Worm (Caenorhabditis elegans) whole organism, young adult: ENCODE results near the gene K02A6.2.

Experiments
- B0336.3 ChIP-seq: fragments of 200-800 bp; sonication (Bioruptor generic); IDR thresholded peaks from 2 replicates; pipeline ENCODE4 v1.3.6; 2022; ENCODE audit warnings: missing genetic modification characterization, missing compliant biosample characterization
- C06A6.2 ChIP-seq: fragments of 200-800 bp; sonication (Bioruptor generic); conservative IDR thresholded peaks from 2 replicates; pipeline ENCODE4 v1.3.6; 2022; ENCODE audit warnings: missing genetic modification characterization, missing compliant biosample characterization
- F10E7.11 ChIP-seq: sonication (generic microtip); optimal IDR thresholded peaks from 2 replicates; lab custom pipeline; 2017; ENCODE audit warnings: mild to moderate bottlenecking, missing genetic modification characterization, moderate library complexity, missing compliant biosample characterization
- F22D6.2 ChIP-seq: sonication (generic microtip); optimal IDR thresholded peaks from 2 replicates; lab custom pipeline; 2016; ENCODE audit warnings: mild to moderate bottlenecking, missing genetic modification characterization, missing compliant biosample characterization
- F23B12.7 ChIP-seq: sonication (generic microtip); optimal IDR thresholded peaks from 2 replicates; lab custom pipeline; 2017; ENCODE audit warnings: missing genetic modification characterization, mild to moderate bottlenecking, missing compliant biosample characterization, antibody characterized with exemption, moderate library complexity; ENCODE audit not compliant: insufficient read depth
- F57A8.1 ChIP-seq: fragments of 200-800 bp; sonication (Bioruptor generic); optimal IDR thresholded peaks from 2 replicates; lab custom pipeline; 2018; ENCODE audit warnings: mild to moderate bottlenecking, missing genetic modification characterization, moderate library complexity, missing compliant biosample characterization
- F57C9.4 ChIP-seq: sonication (generic microtip); optimal IDR thresholded peaks from 2 replicates; lab custom pipeline; 2017; ENCODE audit warnings: mild to moderate bottlenecking, missing genetic modification characterization, missing compliant biosample characterization
- K12H6.12 ChIP-seq: fragments of 200-800 bp; sonication (Bioruptor generic); optimal IDR thresholded peaks from 2 replicates; lab custom pipeline; 2018; ENCODE audit warnings: mild to moderate bottlenecking, missing genetic modification characterization, missing compliant biosample characterization
- athp-1 ChIP-seq: sonication (generic microtip); optimal IDR thresholded peaks from 2 replicates; lab custom pipeline; 2017; ENCODE audit warnings: mild to moderate bottlenecking, missing genetic modification characterization, missing compliant biosample characterization
- attf-5 ChIP-seq: fragments of 200-800 bp; sonication (Bioruptor generic); optimal IDR thresholded peaks from 2 replicates; lab custom pipeline; 2018; ENCODE audit warnings: mild to moderate bottlenecking, missing genetic modification characterization, missing compliant biosample characterization
- bed-1 ChIP-seq: fragments of 200-800 bp; sonication (Bioruptor generic); IDR thresholded peaks from 2 replicates; pipeline ENCODE4 v1.3.6; 2022; ENCODE audit warnings: missing genetic modification reagents, missing genetic modification characterization, missing compliant biosample characterization
- cebp-1 ChIP-seq, 2 experiments: fragments of 200-800 bp in 1 of 2; sonication (Bioruptor generic) in 1 of 2; sonication (generic microtip) in 1 of 2; IDR thresholded peaks in 1 of 2; optimal IDR thresholded peaks in 1 of 2; 2 replicates each; pipeline versions ENCODE4 v1.3.6 to Lab custom; 2017 to 2022; ENCODE audit warnings: missing compliant biosample characterization in 2 of 2, missing genetic modification characterization in 2 of 2, mild to moderate bottlenecking in 1 of 2, missing genetic modification reagents in 1 of 2, moderate library complexity in 1 of 2
- ceh-40 ChIP-seq: fragments of 200-800 bp; sonication (Bioruptor generic); IDR thresholded peaks from 2 replicates; pipeline ENCODE4 v1.3.6; 2022; ENCODE audit warnings: missing genetic modification characterization, missing compliant biosample characterization
- efl-1 ChIP-seq: fragments of 150-350 bp; optimal IDR thresholded peaks from 2 replicates; lab custom pipeline; 2014; ENCODE audit warnings: missing biosample characterization, missing genetic modification reagents, missing genetic modification characterization
- egl-18 ChIP-seq: fragments of 200-800 bp; sonication (Bioruptor generic); IDR thresholded peaks from 2 replicates; pipeline ENCODE4 v1.3.6; 2022; ENCODE audit warnings: missing genetic modification reagents, missing genetic modification characterization, missing compliant biosample characterization
- egl-44 ChIP-seq: fragments of 200-800 bp; sonication (Bioruptor generic); IDR thresholded peaks from 2 replicates; pipeline ENCODE4 v1.3.6; 2022; ENCODE audit warnings: missing genetic modification reagents, missing genetic modification characterization, missing compliant biosample characterization
- ekl-4 ChIP-seq: fragments of 200-800 bp; sonication (Bioruptor generic); IDR thresholded peaks from 2 replicates; pipeline ENCODE4 v1.3.6; 2022; ENCODE audit warnings: missing genetic modification reagents, missing genetic modification characterization, missing compliant biosample characterization
- him-1 ChIP-seq: sonication (generic microtip); optimal IDR thresholded peaks from 2 replicates; lab custom pipeline; 2016; ENCODE audit warnings: missing genotype, missing genetic modification reagents, missing genetic modification characterization, missing compliant biosample characterization
- hmg-1.2 ChIP-seq: fragments of 200-800 bp; sonication (Bioruptor generic); IDR thresholded peaks from 2 replicates; pipeline ENCODE4 v1.3.6; 2022; ENCODE audit warnings: missing genetic modification reagents, missing genetic modification characterization, missing compliant biosample characterization
- hmg-20 ChIP-seq: fragments of 200-800 bp; sonication (Bioruptor generic); IDR thresholded peaks from 2 replicates; pipeline ENCODE4 v1.3.6; 2022; ENCODE audit warnings: missing genetic modification reagents, missing genetic modification characterization, missing compliant biosample characterization
- let-526 ChIP-seq: fragments of 200-800 bp; sonication (Bioruptor generic); IDR thresholded peaks from 2 replicates; pipeline ENCODE4 v1.3.6; 2022; ENCODE audit warnings: missing genetic modification reagents, missing genetic modification characterization, missing compliant biosample characterization
- lin-40 ChIP-seq: sonication (generic microtip); optimal IDR thresholded peaks from 2 replicates; lab custom pipeline; 2016; ENCODE audit warnings: missing genetic modification characterization, mild to moderate bottlenecking, missing compliant biosample characterization, missing genotype, missing genetic modification reagents
- lin-54 ChIP-seq: fragments of 200-800 bp; sonication (Bioruptor generic); optimal IDR thresholded peaks from 2 replicates; lab custom pipeline; 2018; ENCODE audit warnings: mild to moderate bottlenecking, missing genetic modification characterization, missing compliant biosample characterization
- lsl-1 ChIP-seq: fragments of 200-800 bp; sonication (Bioruptor generic); optimal IDR thresholded peaks from 2 replicates; lab custom pipeline; 2018; ENCODE audit warnings: mild to moderate bottlenecking, missing genetic modification characterization, moderate library complexity, missing compliant biosample characterization
- madf-6 ChIP-seq: fragments of 200-800 bp; sonication (Bioruptor generic); IDR thresholded peaks from 2 replicates; pipeline ENCODE4 v1.3.6; 2022; ENCODE audit warnings: missing genetic modification reagents, missing genetic modification characterization, missing compliant biosample characterization
- nfya-1 ChIP-seq: sonication (generic microtip); optimal IDR thresholded peaks from 2 replicates; lab custom pipeline; 2017; ENCODE audit warnings: antibody characterized with exemption, missing compliant biosample characterization, missing genetic modification characterization, borderline replicate concordance; ENCODE audit not compliant: insufficient read depth
- nfyb-1 ChIP-seq: fragments of 200-800 bp; sonication (Bioruptor generic); IDR thresholded peaks from 2 replicates; pipeline ENCODE4 v1.3.6; 2022; ENCODE audit warnings: missing genetic modification reagents, missing genetic modification characterization, missing compliant biosample characterization
- sdz-38 ChIP-seq: sonication (generic microtip); optimal IDR thresholded peaks from 2 replicates; lab custom pipeline; 2016; ENCODE audit warnings: missing genotype, missing genetic modification characterization, missing compliant biosample characterization
- snpc-1.1 ChIP-seq: sonication (generic microtip); optimal IDR thresholded peaks from 2 replicates; lab custom pipeline; 2017; ENCODE audit warnings: missing genetic modification characterization, mild to moderate bottlenecking, missing compliant biosample characterization, antibody characterized with exemption, moderate library complexity, missing genotype, missing genetic modification reagents; ENCODE audit not compliant: insufficient read depth
- snpc-1.3 ChIP-seq: sonication (generic microtip); optimal IDR thresholded peaks from 2 replicates; lab custom pipeline; 2017; ENCODE audit warnings: missing genetic modification characterization, mild to moderate bottlenecking, missing compliant biosample characterization, antibody characterized with exemption, moderate library complexity, missing genotype, missing genetic modification reagents; ENCODE audit not compliant: insufficient read depth
- somi-1 ChIP-seq: fragments of 200-800 bp; sonication (Bioruptor generic); optimal IDR thresholded peaks from 2 replicates; lab custom pipeline; 2018; ENCODE audit warnings: mild to moderate bottlenecking, missing genetic modification characterization, missing compliant biosample characterization
- sptf-2 ChIP-seq: fragments of 200-800 bp; sonication (Bioruptor generic); optimal IDR thresholded peaks from 2 replicates; lab custom pipeline; 2018; ENCODE audit warnings: mild to moderate bottlenecking, missing genetic modification characterization, missing compliant biosample characterization
- tbp1 ChIP-seq: fragments of 200-800 bp; sonication (Bioruptor generic); optimal IDR thresholded peaks from 2 replicates; lab custom pipeline; 2018; ENCODE audit warnings: mild to moderate bottlenecking, missing genetic modification characterization, missing compliant biosample characterization
- ztf-28 ChIP-seq: fragments of 200-800 bp; sonication (Bioruptor generic); IDR thresholded peaks from 2 replicates; pipeline ENCODE4 v1.3.6; 2022; ENCODE audit warnings: missing genetic modification reagents, missing genetic modification characterization, missing compliant biosample characterization

K02A6.2 gene

DNA sequence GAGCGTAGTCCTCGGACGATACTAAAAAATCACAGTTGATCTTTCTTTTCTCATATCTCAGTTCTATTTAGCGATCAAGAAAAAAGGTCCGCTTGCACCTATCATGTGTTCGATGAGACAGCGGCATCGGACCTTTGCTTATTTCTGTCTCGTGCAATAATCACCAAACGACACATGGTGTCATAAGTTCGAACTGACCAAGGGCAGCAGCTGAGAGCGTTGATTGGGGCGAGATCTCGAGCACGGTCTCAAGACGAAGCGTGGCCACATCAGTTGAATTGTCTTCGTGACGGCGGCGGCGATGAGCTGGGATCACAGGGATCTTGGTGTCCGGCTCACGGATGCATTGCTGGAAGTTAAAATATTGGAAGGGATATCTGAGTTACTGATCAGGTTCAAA is 37.9 kb upstream of the K02A6.2 start:
- TF ChIP-seq efl-1 (GFP tag; lab: Kevin White, UChicago) = no peak
- TF ChIP-seq lin-54 = no peak
- no peak for TF ChIP-seq snpc-1.3 (tag; lab: Kevin White, UChicago)
- TF ChIP-seq bed-1 (GFP tag; lab: Robert Waterston, UW) = no peak
- no peak for TF ChIP-seq athp-1 (tag; lab: Kevin White, UChicago)
- no peak for TF ChIP-seq sdz-38 (tag; lab: Kevin White, UChicago)
- TF ChIP-seq ekl-4 = no peak

- TF ChIP-seq cebp-1 (GFP tag; IDR thresholded peaks at IDR 0.05; lab: Robert Waterston, UW) (no peak), cebp-1 (tag; optimal IDR thresholded peaks at IDR 0.05; lab: Kevin White, UChicago) (no peak), let-526 (no peak), F57C9.4 (no peak), snpc-1.1 (tag; lab: Kevin White, UChicago) (no peak), F10E7.11 (tag; lab: Kevin White, UChicago) (no peak), tbp1 (GFP tag; lab: Kevin White, UChicago) (no peak), ztf-28 (GFP tag; lab: Robert Waterston, UW) (no peak), hmg-1.2 (GFP tag; lab: Robert Waterston, UW) (no peak), K12H6.12 (tag; lab: Kevin White, UChicago) (no peak), madf-6 (GFP tag; lab: Robert Waterston, UW) (no peak), lin-40 (tag; lab: Kevin White, UChicago) (no peak), F22D6.2 (no peak)
Measured at ce11 chrX:8261125-8261684, 36.4 kb upstream of the K02A6.2 start, which contains the start of gene M60.7. Gene M60.7 (minus strand): TSS chrX:8261175.

- TF ChIP-seq K12H6.12 (tag; lab: Kevin White, UChicago) (peak; percentile 39), cebp-1 (GFP tag; IDR thresholded peaks at IDR 0.05; lab: Robert Waterston, UW) (peak; percentile 87), cebp-1 (tag; optimal IDR thresholded peaks at IDR 0.05; lab: Kevin White, UChicago) (peak; percentile 97), nfyb-1 (0 out of 2 replicates have a peak, but pooled peaks have one; percentile 13), F23B12.7 (tag; lab: Kevin White, UChicago) (no peak)
Measured at ce11 chrX:8257687-8258086, 32.9 kb upstream of the K02A6.2 start.

DNA sequence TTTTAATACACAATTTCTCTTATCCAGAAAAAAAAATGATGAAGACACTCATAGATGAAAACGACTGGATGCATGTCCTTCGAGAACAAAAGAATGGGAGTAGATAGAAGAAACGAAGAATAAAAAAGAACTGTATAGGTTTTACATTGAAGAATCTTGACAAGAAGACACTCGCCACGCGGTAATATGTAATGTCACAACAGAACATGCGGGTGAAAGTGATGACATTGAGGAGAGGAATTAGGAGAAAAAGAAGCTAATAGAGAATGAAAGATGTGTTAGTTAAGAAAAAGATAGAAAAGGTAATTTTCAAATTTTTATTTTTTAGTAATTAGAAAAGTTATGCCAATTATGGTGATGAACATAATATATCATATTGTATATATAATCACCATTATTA is 30.6 kb upstream of the K02A6.2 start:
- TF ChIP-seq hmg-20 (GFP tag; lab: Robert Waterston, UW) = no peak
- TF ChIP-seq bed-1 (GFP tag; lab: Robert Waterston, UW) = no peak
- TF ChIP-seq sptf-2 (GFP tag; lab: Kevin White, UChicago) = no peak
- TF ChIP-seq lsl-1 (GFP tag; lab: Kevin White, UChicago) = no peak
- no peak for TF ChIP-seq ceh-40 (GFP tag; lab: Robert Waterston, UW)
- no peak for TF ChIP-seq B0336.3
- no peak for TF ChIP-seq him-1 (tag; lab: Kevin White, UChicago)
- no peak for TF ChIP-seq somi-1 (GFP tag; lab: Kevin White, UChicago)
- TF ChIP-seq F57A8.1 (GFP tag; lab: Kevin White, UChicago) = no peak
- TF ChIP-seq lin-40 (tag; lab: Kevin White, UChicago) = no peak
- TF ChIP-seq attf-5 (GFP tag; lab: Kevin White, UChicago) = no peak
- no peak for TF ChIP-seq egl-44 (GFP tag; lab: Robert Waterston, UW)
- no peak for TF ChIP-seq nfya-1 (tag; lab: Kevin White, UChicago)
- no peak for TF ChIP-seq egl-18 (GFP tag; lab: Robert Waterston, UW)
- TF ChIP-seq C06A6.2 (GFP tag; lab: Robert Waterston, UW) = no peak
